Worm (Caenorhabditis elegans) whole organism, late embryonic: ENCODE measurements around the gene spp-24.

Experiments used
- C38D4.7 ChIP-seq: fragments of 200-800 bp; sonication (Bioruptor generic); optimal IDR thresholded peaks from 2 replicates; lab custom pipeline; 2018; ENCODE audit warnings: mild to moderate bottlenecking, missing genetic modification characterization, moderate library complexity, missing compliant biosample characterization
- K09A11.1 ChIP-seq: sonication (generic microtip); optimal IDR thresholded peaks from 2 replicates; lab custom pipeline; 2017; ENCODE audit warnings: antibody characterized with exemption, mild to moderate bottlenecking, missing genetic modification characterization, missing compliant biosample characterization; ENCODE audit not compliant: insufficient read depth
- elt-4 ChIP-seq: sonication (generic microtip); optimal IDR thresholded peaks from 2 replicates; lab custom pipeline; 2016; ENCODE audit warnings: missing genetic modification characterization, missing compliant biosample characterization
- hlh-15 ChIP-seq: sonication (generic microtip); optimal IDR thresholded peaks from 2 replicates; lab custom pipeline; 2016; ENCODE audit warnings: missing genetic modification characterization, missing compliant biosample characterization
- pqm-1 ChIP-seq: sonication (generic microtip); optimal IDR thresholded peaks from 2 replicates; lab custom pipeline; 2016; ENCODE audit warnings: missing genetic modification characterization, missing compliant biosample characterization

DNA sequence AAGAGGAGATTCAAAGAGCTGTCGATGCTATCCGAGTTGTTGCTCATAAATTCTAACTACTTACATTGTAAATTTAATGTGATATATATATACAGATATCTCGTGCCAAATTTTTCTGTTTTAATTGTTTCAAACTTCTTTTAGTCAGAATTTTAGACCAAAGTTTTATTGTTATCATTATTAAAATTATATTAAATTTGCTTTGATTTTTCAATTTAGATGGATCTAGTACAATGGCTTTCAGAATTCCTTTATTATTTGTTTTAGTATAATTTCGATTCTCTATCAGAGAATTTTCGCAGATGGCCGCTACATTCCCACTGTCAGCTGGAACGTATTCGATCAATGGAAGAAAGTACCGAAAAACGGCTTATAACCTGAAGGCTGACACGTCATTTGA lies 18.0 kb upstream of the spp-24 start, which contains the start of gene ascc-1:
- TF ChIP-seq hlh-15 (no peak), elt-4 (tag; lab: Kevin White, UChicago) (no peak), pqm-1 (tag; lab: Kevin White, UChicago) (no peak), K09A11.1 (tag; lab: Kevin White, UChicago) (no peak), C38D4.7 (no peak)
